Worm (Caenorhabditis elegans): ENCODE measurements around the gene F46G10.2.

The F46G10.2 gene

DNA sequence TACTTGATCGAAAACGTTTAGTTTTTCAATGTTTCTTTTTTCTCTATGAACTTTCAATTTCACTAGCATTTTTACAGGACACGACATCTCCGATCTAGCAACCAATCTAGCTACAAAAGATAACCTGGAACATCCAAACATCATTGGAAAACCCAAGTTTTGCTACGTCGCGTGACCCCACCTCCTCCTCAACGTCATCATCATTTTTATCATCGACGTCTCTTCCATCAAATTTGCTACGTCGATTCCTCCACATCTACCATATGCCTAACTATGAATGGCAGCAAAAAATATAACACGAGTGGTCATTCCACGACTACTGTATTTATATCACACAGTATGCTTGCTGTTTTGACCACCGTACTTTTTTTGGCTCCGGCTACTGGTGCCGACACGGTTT lies at the start of gene F46G10.2:
Gene F46G10.2, plus strand, starts transcription at position 78 of the 400 bp plus-strand sequence.
- peak; percentile 60 for TF ChIP-seq hlh-11 (tag; optimal IDR thresholded peaks at IDR 0.05)
- TF ChIP-seq hlh-30 (tag; optimal IDR thresholded peaks at IDR 0.05; ENCODE audit: insufficient read depth) = peak; percentile 32
- no peak for TF ChIP-seq snpc-1.2 (GFP tag; IDR thresholded peaks at IDR 0.05)
- peak; percentile 26 for TF ChIP-seq nhr-28 (tag; optimal IDR thresholded peaks at IDR 0.05)
- TF ChIP-seq dmd-6 (GFP tag; IDR thresholded peaks at IDR 0.05) = 0 out of 2 replicates have a peak, but pooled peaks have one; percentile 15

DNA sequence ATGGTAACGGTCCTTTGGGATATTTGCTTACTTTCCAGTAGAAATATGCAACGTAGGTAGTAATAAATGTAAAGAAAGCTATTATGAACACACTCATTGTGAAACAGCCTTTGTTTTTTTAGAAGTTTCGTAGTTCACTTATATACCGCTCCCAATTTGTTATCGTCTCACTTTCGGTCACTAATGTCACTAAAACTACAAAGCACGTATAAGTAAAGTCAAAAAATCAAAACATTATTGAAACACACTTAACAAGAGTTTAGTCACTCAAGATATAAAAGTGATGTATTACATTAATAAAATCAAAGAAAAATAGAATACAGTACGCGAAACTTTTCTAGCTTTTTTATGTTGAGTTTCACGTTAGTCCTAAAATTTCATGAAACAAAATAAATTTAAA lies 48.7 kb upstream of the F46G10.2 start, which contains the start of gene cyp-14A3:
Gene cyp-14A3, minus strand, starts transcription at position 101 of the 400 bp plus-strand sequence.
- no peak for TF ChIP-seq tag-97 (GFP tag; IDR thresholded peaks at IDR 0.05)
- TF ChIP-seq zip-11 (GFP tag; IDR thresholded peaks at IDR 0.05) = no peak
- TF ChIP-seq F10B5.3 (tag; optimal IDR thresholded peaks at IDR 0.05) = no peak

DNA sequence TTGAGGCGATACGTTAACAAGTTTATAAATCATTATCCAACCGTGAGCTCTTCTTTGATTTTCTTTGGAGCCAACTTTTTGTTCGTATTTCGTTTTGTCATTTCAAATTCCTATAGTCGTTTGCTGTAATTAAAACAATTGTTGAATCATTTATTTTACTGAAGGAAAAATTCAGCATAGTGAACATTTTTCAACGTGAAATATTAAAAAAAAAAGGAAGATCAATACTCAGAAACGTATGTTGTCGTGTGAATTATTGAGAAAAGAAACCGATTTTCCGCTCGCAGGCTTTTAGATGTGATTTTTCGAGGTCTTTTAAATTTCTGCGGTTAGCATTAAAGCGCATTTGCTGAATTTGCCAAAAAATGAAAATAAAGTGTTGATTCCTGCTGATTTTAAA lies 43.9 kb upstream of the F46G10.2 start, which contains the start of gene phf-33:
Gene phf-33, minus strand, starts transcription at position 101 of the 400 bp plus-strand sequence.
- TF ChIP-seq ZK546.5 (tag; optimal IDR thresholded peaks at IDR 0.05) (no peak), pha-4 (GFP tag; IDR thresholded peaks at IDR 0.05) (no peak), pha-4 (tag; optimal IDR thresholded peaks at IDR 0.05) (no peak), dmd-6 (GFP tag; IDR thresholded peaks at IDR 0.05) (no peak), madf-5 (GFP tag; IDR thresholded peaks at IDR 0.05) (no peak), daf-16 (GFP tag; optimal IDR thresholded peaks at IDR 0.05) (no peak), daf-16 (tag; optimal IDR thresholded peaks at IDR 0.05) (no peak), ztf-7 (tag; optimal IDR thresholded peaks at IDR 0.05) (no peak), jun-1 (tag; optimal IDR thresholded peaks at IDR 0.05) (no peak), ZK337.2 (GFP tag; IDR thresholded peaks at IDR 0.05) (no peak), T20F7.1 (GFP tag; optimal IDR thresholded peaks at IDR 0.05) (no peak), attf-4 (tag; optimal IDR thresholded peaks at IDR 0.05) (no peak), spr-3 (GFP tag; optimal IDR thresholded peaks at IDR 0.05) (no peak)

DNA sequence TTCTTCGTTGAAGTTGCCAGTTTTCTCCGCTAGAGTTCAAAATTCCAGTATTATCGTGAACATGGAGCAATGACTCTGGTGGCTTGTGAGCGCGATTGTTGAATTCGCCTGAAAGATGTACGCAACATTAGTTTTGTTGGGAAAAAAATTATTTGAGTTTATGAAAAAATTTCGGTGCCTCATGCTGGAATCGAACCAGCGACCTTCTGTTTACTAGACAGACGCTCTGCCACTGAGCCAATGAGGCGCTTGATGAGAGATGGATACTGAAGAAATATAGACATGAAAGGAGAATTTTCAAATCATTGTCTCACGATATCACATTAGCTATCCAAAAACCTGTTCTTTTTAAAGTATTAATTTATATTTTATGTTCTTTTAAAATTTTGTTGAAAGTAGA lies 39.3 kb upstream of the F46G10.2 start:
- TF ChIP-seq daf-16 (GFP tag; optimal IDR thresholded peaks at IDR 0.05) (peak; percentile 27 to 82), daf-16 (tag; optimal IDR thresholded peaks at IDR 0.05) (peak; percentile 83), mxl-2 (GFP tag; conservative IDR thresholded peaks at IDR 0.05) (no peak), mdt-29 (GFP tag; IDR thresholded peaks at IDR 0.05) (no peak), zip-2 (tag; optimal IDR thresholded peaks at IDR 0.05) (peak; percentile 17), egl-27 (tag; optimal IDR thresholded peaks at IDR 0.05) (no peak), nhr-6 (tag; optimal IDR thresholded peaks at IDR 0.05) (no peak), spr-1 (tag; optimal IDR thresholded peaks at IDR 0.05) (peak; percentile 21), nhr-25 (tag; optimal IDR thresholded peaks at IDR 0.05; ENCODE audit: borderline replicate concordance, insufficient read depth) (no peak), lin-1 (GFP tag; IDR thresholded peaks at IDR 0.05) (0 out of 2 replicates have a peak, but pooled peaks have one; percentile 46), php-3 (GFP tag; IDR thresholded peaks at IDR 0.05) (no peak), lim-7 (GFP tag; IDR thresholded peaks at IDR 0.05) (peak; percentile 90), dve-1 (tag; optimal IDR thresholded peaks at IDR 0.05; ENCODE audit: insufficient read depth) (no peak), rbr-2 (tag; optimal IDR thresholded peaks at IDR 0.05) (no peak), dpl-1 (GFP tag; optimal IDR thresholded peaks at IDR 0.05) (no peak), ceh-44 (GFP tag; IDR thresholded peaks at IDR 0.05) (no peak), nhr-237 (tag; optimal IDR thresholded peaks at IDR 0.05) (no peak), madf-5 (GFP tag; IDR thresholded peaks at IDR 0.05) (0 out of 4 replicates have a peak, but pooled peaks of 1 of the 2 experiments have one; percentile 55), R02D3.7 (tag; optimal IDR thresholded peaks at IDR 0.05) (no peak), ZK546.5 (tag; optimal IDR thresholded peaks at IDR 0.05) (no peak), Y48G9A.11 (GFP tag; IDR thresholded peaks at IDR 0.05) (peak; percentile 44; the same call in 1 of the 2 replicates), ceh-20 (GFP tag; IDR thresholded peaks at IDR 0.05) (0 out of 2 replicates have a peak, but pooled peaks have one; percentile 17), unc-62 (GFP tag; optimal IDR thresholded peaks at IDR 0.05 in 1 of 2) (no peak), unc-62 (tag; optimal IDR thresholded peaks at IDR 0.05) (no peak), fkh-10 (GFP tag; optimal IDR thresholded peaks at IDR 0.05) (no peak), nhr-48 (tag; optimal IDR thresholded peaks at IDR 0.05) (peak; percentile 33), F49E8.2 (tag; optimal IDR thresholded peaks at IDR 0.05; ENCODE audit: borderline replicate concordance) (peak; percentile 28), F26F4.8 (GFP tag; conservative IDR thresholded peaks at IDR 0.05) (peak; percentile 78), madf-9 (GFP tag; conservative IDR thresholded peaks at IDR 0.05) (0 out of 2 replicates have a peak, but pooled peaks have one; percentile 44), ama-1 (optimal IDR thresholded peaks at IDR 0.05) (no peak)
